Fruit fly (Drosophila melanogaster) whole organism, embryonic: ENCODE data around the gene CG4611.
A peak's percentile ranks its signal among the peaks of the same experiment; 100 is the strongest.

Experiments used
- Ada2b ChIP-seq: fragments of 200-800 bp; sonication (Bioruptor generic); IDR thresholded peaks from 2 replicates; pipeline ENCODE4 v1.3.6; 2022; ENCODE audit warnings: missing biosample characterization, missing genetic modification characterization
- B-H1 ChIP-seq: fragments of 200-800 bp; sonication (Bioruptor generic); IDR thresholded peaks from 3 replicates; pipeline ENCODE4 v1.3.6; 2022; ENCODE audit warnings: missing biosample characterization, missing genetic modification characterization
- CG12942 ChIP-seq: fragments of 200-800 bp; sonication (Bioruptor generic); optimal IDR thresholded peaks from 3 replicates; lab custom pipeline; 2016; ENCODE audit warnings: missing biosample characterization, missing genetic modification characterization
- CG13894 ChIP-seq: fragments of 200-800 bp; sonication (Bioruptor generic); optimal IDR thresholded peaks from 3 replicates; lab custom pipeline; 2018; ENCODE audit warnings: missing biosample characterization, mild to moderate bottlenecking, missing genetic modification characterization, moderate library complexity
- CG14441 ChIP-seq: fragments of 200-800 bp; sonication (Bioruptor generic); IDR thresholded peaks from 2 replicates; pipeline ENCODE4 v1.3.6; 2022; ENCODE audit warnings: missing biosample characterization, missing genetic modification characterization
- CG14667 ChIP-seq: fragments of 200-800 bp; sonication (Bioruptor generic); IDR thresholded peaks from 2 replicates; pipeline ENCODE4 v1.3.6; 2022; ENCODE audit warnings: missing biosample characterization, missing genetic modification characterization
- CG15479 ChIP-seq: fragments of 200-800 bp; sonication (Bioruptor generic); optimal IDR thresholded peaks from 3 replicates; lab custom pipeline; 2019; ENCODE audit warnings: missing biosample characterization, mild to moderate bottlenecking, missing genetic modification characterization, moderate library complexity
- CG17186 ChIP-seq: fragments of 200-800 bp; sonication (Bioruptor generic); optimal IDR thresholded peaks from 3 replicates; lab custom pipeline; 2017; ENCODE audit warnings: missing biosample characterization, missing genetic modification reagents, missing genetic modification characterization
- CG17359 ChIP-seq: fragments of 200-800 bp; sonication (Bioruptor generic); optimal IDR thresholded peaks from 3 replicates; lab custom pipeline; 2018; ENCODE audit warnings: missing biosample characterization, mild to moderate bottlenecking, missing genetic modification characterization, moderate library complexity
- CG18764 ChIP-seq: fragments of 200-800 bp; sonication (Bioruptor generic); optimal IDR thresholded peaks from 3 replicates; lab custom pipeline; 2016; ENCODE audit warnings: missing biosample characterization, missing genetic modification characterization
- CG2120 ChIP-seq: fragments of 200-800 bp; sonication (Bioruptor generic); optimal IDR thresholded peaks from 3 replicates; lab custom pipeline; 2016; ENCODE audit warnings: missing biosample characterization, missing genetic modification characterization
- CG31224 ChIP-seq: fragments of 200-800 bp; sonication (Bioruptor generic); IDR thresholded peaks from 2 replicates; pipeline ENCODE4 v1.3.6; 2022; ENCODE audit warnings: missing biosample characterization, missing genetic modification characterization
- CG31365 ChIP-seq: fragments of 200-800 bp; sonication (Bioruptor generic); optimal IDR thresholded peaks from 2 replicates; lab custom pipeline; 2018; ENCODE audit warnings: missing biosample characterization, mild to moderate bottlenecking, missing genetic modification characterization
- CG32532 ChIP-seq: fragments of 200-800 bp; sonication (Bioruptor generic); IDR thresholded peaks from 2 replicates; pipeline ENCODE4 v1.3.6; 2022; ENCODE audit warnings: missing biosample characterization, missing genetic modification characterization
- CG34224 ChIP-seq: fragments of 200-800 bp; sonication (Bioruptor generic); IDR thresholded peaks from 3 replicates; pipeline ENCODE4 v1.3.6; 2022; ENCODE audit warnings: missing biosample characterization, missing genetic modification characterization; ENCODE audit not compliant: partially characterized antibody
- CG4404 ChIP-seq: fragments of 200-800 bp; sonication (Bioruptor generic); IDR thresholded peaks from 2 replicates; pipeline ENCODE4 v1.3.6; 2022; ENCODE audit warnings: missing biosample characterization, missing genetic modification characterization
- CG4424 ChIP-seq: fragments of 200-800 bp; sonication (Bioruptor generic); optimal IDR thresholded peaks from 3 replicates; lab custom pipeline; 2016; ENCODE audit warnings: missing biosample characterization, missing genetic modification characterization
- CG6765 ChIP-seq: fragments of 200-800 bp; sonication (Bioruptor generic); optimal IDR thresholded peaks from 3 replicates; lab custom pipeline; 2017; ENCODE audit warnings: missing biosample characterization, mild to moderate bottlenecking, missing genetic modification characterization
- CG8290 ChIP-seq, 3 experiments: fragments of 200-800 bp; sonication (Bioruptor generic); optimal IDR thresholded peaks; 2 replicates each; lab custom pipeline; 2016 to 2019; ENCODE audit warnings: missing biosample characterization in 3 of 3, missing genetic modification characterization in 3 of 3, mild to moderate bottlenecking in 2 of 3, moderate library complexity in 1 of 3
- CG9932 ChIP-seq: fragments of 200-800 bp; sonication (Bioruptor generic); IDR thresholded peaks from 2 replicates; pipeline ENCODE4 v1.3.6; 2022; ENCODE audit warnings: missing biosample characterization, missing genetic modification characterization
- D ChIP-seq, 2 experiments: fragments of 200-800 bp in 1 of 2; fragments of >200 bp in 1 of 2; sonication (Bioruptor generic) in 1 of 2; optimal IDR thresholded peaks; 2 replicates in 1 of 2; 3 replicates in 1 of 2; lab custom pipeline; 2017; ENCODE audit warnings: mild to moderate bottlenecking in 1 of 2, missing biosample characterization in 1 of 2, missing genetic modification characterization in 1 of 2, missing genetic modification reagents in 1 of 2
- D19A ChIP-seq: fragments of 200-800 bp; optimal IDR thresholded peaks from 3 replicates; lab custom pipeline; 2019; ENCODE audit warnings: missing biosample characterization, mild to moderate bottlenecking, missing genetic modification characterization, moderate library complexity
- Dfd ChIP-seq, 2 experiments: fragments of >200 bp; optimal IDR thresholded peaks; 2 replicates each; lab custom pipeline; 2017; ENCODE audit warnings: missing biosample characterization in 2 of 2, missing genetic modification characterization in 2 of 2
- Doc3 ChIP-seq: fragments of 200-800 bp; sonication (Bioruptor generic); IDR thresholded peaks from 3 replicates; pipeline ENCODE4 v1.3.6; 2022; ENCODE audit warnings: missing biosample characterization, missing genetic modification characterization; ENCODE audit not compliant: partially characterized antibody
- Fer3 ChIP-seq: fragments of 200-800 bp; sonication (Bioruptor generic); optimal IDR thresholded peaks from 2 replicates; lab custom pipeline; 2018; ENCODE audit warnings: missing biosample characterization, mild to moderate bottlenecking, missing genetic modification characterization, moderate library complexity
- HLH4C ChIP-seq: fragments of 200-800 bp; sonication (Bioruptor generic); IDR thresholded peaks from 3 replicates; pipeline ENCODE4 v1.3.6; 2022; ENCODE audit warnings: missing biosample characterization, missing genetic modification characterization; ENCODE audit not compliant: partially characterized antibody
- Lhr ChIP-seq: fragments of 200-800 bp; sonication (Bioruptor generic); optimal IDR thresholded peaks from 3 replicates; lab custom pipeline; 2017; ENCODE audit warnings: mild to moderate bottlenecking, missing biosample characterization, missing genetic modification reagents, missing genetic modification characterization
- MBD-R2 ChIP-seq: fragments of 200-800 bp; sonication (Bioruptor generic); IDR thresholded peaks from 2 replicates; pipeline ENCODE4 v1.3.6; 2022; ENCODE audit warnings: missing biosample characterization, missing genetic modification characterization
- Opbp ChIP-seq: fragments of 200-800 bp; sonication (Bioruptor generic); IDR thresholded peaks from 3 replicates; pipeline ENCODE4 v1.3.6; 2022; ENCODE audit warnings: missing biosample characterization, missing genetic modification characterization; ENCODE audit not compliant: partially characterized antibody
- Optix ChIP-seq: fragments of 200-800 bp; sonication (Bioruptor generic); IDR thresholded peaks from 3 replicates; pipeline ENCODE4 v1.3.6; 2022; ENCODE audit warnings: missing biosample characterization, missing genetic modification characterization
- TFAM ChIP-seq: fragments of 200-800 bp; sonication (Bioruptor generic); optimal IDR thresholded peaks from 2 replicates; lab custom pipeline; 2017; ENCODE audit warnings: missing biosample characterization, missing genetic modification characterization, inconsistent platforms
- Vsx1 ChIP-seq: fragments of 200-800 bp; sonication (Bioruptor generic); optimal IDR thresholded peaks from 2 replicates; lab custom pipeline; 2017; ENCODE audit warnings: missing biosample characterization, mild to moderate bottlenecking, missing genetic modification characterization, missing genetic modification reagents
- ab ChIP-seq: fragments of 200-800 bp; sonication (Bioruptor generic); optimal IDR thresholded peaks from 2 replicates; lab custom pipeline; 2016; ENCODE audit warnings: missing biosample characterization, missing genetic modification characterization
- amos ChIP-seq: fragments of 200-800 bp; sonication (Bioruptor generic); IDR thresholded peaks from 2 replicates; pipeline ENCODE4 v1.3.6; 2022; ENCODE audit warnings: missing biosample characterization, missing genetic modification characterization; ENCODE audit not compliant: partially characterized antibody
- ara ChIP-seq: fragments of 200-800 bp; sonication (Bioruptor generic); IDR thresholded peaks from 2 replicates; pipeline ENCODE4 v1.3.6; 2022; ENCODE audit warnings: missing biosample characterization, missing genetic modification characterization
- ase ChIP-seq: fragments of 200-800 bp; sonication (Bioruptor generic); IDR thresholded peaks from 3 replicates; pipeline ENCODE4 v1.3.6; 2022; ENCODE audit warnings: missing biosample characterization, missing genetic modification characterization
- ash1 ChIP-seq: fragments of 200-800 bp; sonication (Bioruptor generic); optimal IDR thresholded peaks from 2 replicates; lab custom pipeline; 2018; ENCODE audit warnings: missing biosample characterization, mild to moderate bottlenecking, missing genetic modification characterization
- dysf ChIP-seq: fragments of 200-800 bp; sonication (Bioruptor generic); IDR thresholded peaks from 3 replicates; pipeline ENCODE4 v1.3.6; 2022; ENCODE audit warnings: missing biosample characterization, missing genetic modification characterization
- insv ChIP-seq, 2 experiments: fragments of 200-800 bp; sonication (Bioruptor generic); optimal IDR thresholded peaks; 3 replicates each; lab custom pipeline; 2016 to 2018; ENCODE audit warnings: missing biosample characterization in 2 of 2, missing genetic modification characterization in 2 of 2
- klu ChIP-seq: fragments of 200-800 bp; sonication (Bioruptor generic); IDR thresholded peaks from 2 replicates; pipeline ENCODE4 v1.3.6; 2022; ENCODE audit warnings: missing biosample characterization, missing genetic modification characterization
- nerfin-1 ChIP-seq: fragments of 200-800 bp; sonication (Bioruptor generic); optimal IDR thresholded peaks from 3 replicates; lab custom pipeline; 2019; ENCODE audit warnings: missing biosample characterization, mild to moderate bottlenecking, missing genetic modification characterization, moderate library complexity
- nmo ChIP-seq: fragments of 200-800 bp; sonication (Bioruptor generic); optimal IDR thresholded peaks from 2 replicates; lab custom pipeline; 2018; ENCODE audit warnings: missing biosample characterization, mild to moderate bottlenecking, missing genetic modification characterization, moderate library complexity
- pb ChIP-seq: fragments of 200-800 bp; sonication (Bioruptor generic); optimal IDR thresholded peaks from 3 replicates; lab custom pipeline; 2016; ENCODE audit warnings: missing biosample characterization, missing genetic modification characterization
- prd ChIP-seq, 3 experiments: fragments of >200 bp in 2 of 3; fragments of 200-800 bp in 1 of 3; sonication (Bioruptor generic) in 1 of 3; optimal IDR thresholded peaks in 2 of 3; IDR thresholded peaks in 1 of 3; 2 replicates in 2 of 3; 3 replicates in 1 of 3; pipeline versions ENCODE4 v1.3.6 to Lab custom; 2017 to 2022; ENCODE audit warnings: missing biosample characterization in 1 of 3, missing genetic modification characterization in 1 of 3
- pros ChIP-seq: fragments of 200-800 bp; sonication (Bioruptor generic); optimal IDR thresholded peaks from 3 replicates; lab custom pipeline; 2019; ENCODE audit warnings: missing biosample characterization, mild to moderate bottlenecking, missing genetic modification characterization, moderate library complexity
- sd ChIP-seq: fragments of 200-800 bp; sonication (Bioruptor generic); optimal IDR thresholded peaks from 3 replicates; lab custom pipeline; 2018; ENCODE audit warnings: missing biosample characterization, mild to moderate bottlenecking, missing genetic modification characterization, moderate library complexity
- unc-4 ChIP-seq: fragments of 200-800 bp; sonication (Bioruptor generic); IDR thresholded peaks from 2 replicates; pipeline ENCODE4 v1.3.6; 2022; ENCODE audit warnings: missing biosample characterization, missing genetic modification characterization; ENCODE audit not compliant: partially characterized antibody
- usp ChIP-seq: fragments of >200 bp; optimal IDR thresholded peaks from 2 replicates; lab custom pipeline; 2017; ENCODE audit warnings: missing biosample characterization, missing genetic modification characterization
- z ChIP-seq: fragments of 200-800 bp; sonication (Bioruptor generic); IDR thresholded peaks from 3 replicates; pipeline ENCODE4 v1.3.6; 2022; ENCODE audit warnings: missing biosample characterization, missing genetic modification characterization

The CG4611 gene

dm6 chr3L:5139312-5139711 lies 3.1 kb downstream of the CG4611 start, which contains the start of the genes Tcs5 and CHMP2B (continued):
- peak; percentile 99 for TF ChIP-seq CG31224 (GFP tag; lab: Robert Waterston, UW)
- TF ChIP-seq nmo (GFP tag; lab: Kevin White, UChicago), result peak; percentile 100
- TF ChIP-seq MBD-R2 (GFP tag; lab: Robert Waterston, UW), result peak; percentile 100
- TF ChIP-seq HLH4C (GFP tag; lab: Robert Waterston, UW), result no peak
- TF ChIP-seq CG2120 (GFP tag; lab: Kevin White, UChicago), result peak; percentile 100
- peak; percentile 100 for TF ChIP-seq CG4404 (GFP tag; lab: Robert Waterston, UW)
- TF ChIP-seq klu, result peak; percentile 100
- TF ChIP-seq CG17186, result peak; percentile 96
- peak; percentile 100 for TF ChIP-seq CG12942 (GFP tag; lab: Kevin White, UChicago)
- TF ChIP-seq CG9932 (GFP tag; lab: Robert Waterston, UW), result peak; percentile 100
- peak; percentile 100 for TF ChIP-seq ase (GFP tag; lab: Robert Waterston, UW)
- peak; percentile 80 for TF ChIP-seq pros (GFP tag; lab: Kevin White, UChicago)
- peak; percentile 99 for TF ChIP-seq ab (GFP tag; lab: Kevin White, UChicago)
- TF ChIP-seq CG18764, result peak; percentile 99
- peak; percentile 90 for TF ChIP-seq z (GFP tag; lab: Robert Waterston, UW)
- TF ChIP-seq B-H1, result peak; percentile 100
- peak; percentile 45; the same call in 1 of the 3 replicates for TF ChIP-seq Opbp (GFP tag; lab: Robert Waterston, UW)
- peak; percentile 97 for TF ChIP-seq sd (tag; lab: Kevin White, UChicago)
- peak; percentile 99 for TF ChIP-seq CG8290 (GFP tag; optimal IDR thresholded peaks at IDR 0.05; lab: Kevin White, UChicago)
- TF ChIP-seq CG8290 (tag; optimal IDR thresholded peaks at IDR 0.05; lab: Kevin White, UChicago), result peak; percentile 98 to 99
- peak; percentile 97 for TF ChIP-seq ash1 (GFP tag; lab: Kevin White, UChicago)
- peak; percentile 79 to 89 for TF ChIP-seq insv (GFP tag; optimal IDR thresholded peaks at IDR 0.05; lab: Kevin White, UChicago)
- no peak for TF ChIP-seq Doc3
- peak; percentile 100 for TF ChIP-seq CG14441 (GFP tag; lab: Robert Waterston, UW)
- peak; percentile 100 for TF ChIP-seq Fer3 (tag; lab: Kevin White, UChicago)
- peak; percentile 96 for TF ChIP-seq TFAM (GFP tag; lab: Kevin White, UChicago)
- peak; percentile 100 for TF ChIP-seq CG4424 (GFP tag; lab: Kevin White, UChicago)
- TF ChIP-seq Lhr (GFP tag; lab: Kevin White, UChicago), result peak; percentile 99
- peak; percentile 99 for TF ChIP-seq CG13894 (tag; lab: Kevin White, UChicago)
- no peak for TF ChIP-seq usp
- TF ChIP-seq prd (optimal IDR thresholded peaks at IDR 0.05; lab: Kevin White, UChicago), result no peak
- peak; percentile 100 for TF ChIP-seq prd (GFP tag; IDR thresholded peaks at IDR 0.05; lab: Robert Waterston, UW)
- no peak for TF ChIP-seq unc-4 (GFP tag; lab: Robert Waterston, UW)
- no peak; the same call in 1 of the 2 replicates for TF ChIP-seq amos (GFP tag; lab: Robert Waterston, UW)
- TF ChIP-seq Optix (GFP tag; lab: Robert Waterston, UW), result peak; percentile 100
- peak; percentile 99 for TF ChIP-seq CG6765 (GFP tag; lab: Kevin White, UChicago)
- TF ChIP-seq CG31365 (tag; lab: Kevin White, UChicago), result peak; percentile 93
- TF ChIP-seq CG17359 (tag; lab: Kevin White, UChicago), result peak; percentile 100
- peak; percentile 100 for TF ChIP-seq CG32532 (GFP tag; lab: Robert Waterston, UW)
- TF ChIP-seq Ada2b (GFP tag; lab: Robert Waterston, UW), result peak; percentile 100
- TF ChIP-seq D19A, result peak; percentile 97
- no peak for TF ChIP-seq Dfd (GFP tag; optimal IDR thresholded peaks at IDR 0.05; lab: Kevin White, UChicago)
- peak; percentile 100 for TF ChIP-seq ara (GFP tag; lab: Robert Waterston, UW)
- TF ChIP-seq Vsx1 (GFP tag; lab: Kevin White, UChicago), result peak; percentile 98
- peak; percentile 99 for TF ChIP-seq nerfin-1 (tag; lab: Kevin White, UChicago)
- peak; percentile 99 for TF ChIP-seq pb (GFP tag; lab: Kevin White, UChicago)
- TF ChIP-seq D (optimal IDR thresholded peaks at IDR 0.05; lab: Kevin White, UChicago), result no peak
- TF ChIP-seq D (GFP tag; optimal IDR thresholded peaks at IDR 0.05; lab: Kevin White, UChicago), result peak; percentile 100
- peak; percentile 100 for TF ChIP-seq dysf
- peak; percentile 34; the same call in 1 of the 3 replicates for TF ChIP-seq CG34224
- peak; percentile 80 for TF ChIP-seq CG15479 (GFP tag; lab: Kevin White, UChicago)
- peak; percentile 100 for TF ChIP-seq CG14667
